Worm (Caenorhabditis elegans) whole organism, late embryonic: ENCODE data around the gene egl-44.

ENCODE experiments used
- C08G9.2 ChIP-seq: sonication (generic microtip); optimal IDR thresholded peaks from 2 replicates; lab custom pipeline; 2016; ENCODE audit warnings: mild to moderate bottlenecking, missing genetic modification characterization, moderate library complexity, missing compliant biosample characterization
- C38D4.7 ChIP-seq: fragments of 200-800 bp; sonication (Bioruptor generic); optimal IDR thresholded peaks from 2 replicates; lab custom pipeline; 2018; ENCODE audit warnings: mild to moderate bottlenecking, missing genetic modification characterization, moderate library complexity, missing compliant biosample characterization
- K02D7.2 ChIP-seq: sonication (generic microtip); optimal IDR thresholded peaks from 2 replicates; lab custom pipeline; 2017; ENCODE audit warnings: mild to moderate bottlenecking, missing genetic modification characterization, missing compliant biosample characterization
- K09A11.1 ChIP-seq: sonication (generic microtip); optimal IDR thresholded peaks from 2 replicates; lab custom pipeline; 2017; ENCODE audit warnings: antibody characterized with exemption, mild to moderate bottlenecking, missing genetic modification characterization, missing compliant biosample characterization; ENCODE audit not compliant: insufficient read depth
- T23F11.4 ChIP-seq: fragments of 200-800 bp; sonication (Bioruptor generic); optimal IDR thresholded peaks from 2 replicates; lab custom pipeline; 2018; ENCODE audit warnings: mild to moderate bottlenecking, missing genetic modification characterization, missing compliant biosample characterization
- ama-1 ChIP-seq: fragments of 150-350 bp; optimal IDR thresholded peaks from 2 replicates; lab custom pipeline; 2014
- ceh-14 ChIP-seq: sonication (generic microtip); optimal IDR thresholded peaks from 2 replicates; lab custom pipeline; 2016; ENCODE audit warnings: missing genotype, missing genetic modification characterization, missing compliant biosample characterization
- ceh-19 ChIP-seq: fragments of 200-800 bp; sonication (Bioruptor generic); optimal IDR thresholded peaks from 2 replicates; lab custom pipeline; 2018; ENCODE audit warnings: mild to moderate bottlenecking, missing genetic modification characterization, missing compliant biosample characterization
- ceh-2 ChIP-seq: sonication (generic microtip); optimal IDR thresholded peaks from 2 replicates; lab custom pipeline; 2016; ENCODE audit warnings: missing genotype, missing genetic modification characterization, missing compliant biosample characterization
- ceh-30 ChIP-seq: fragments of 150-350 bp; optimal IDR thresholded peaks from 2 replicates; lab custom pipeline; 2014; ENCODE audit warnings: missing biosample characterization, missing genetic modification characterization
- ceh-31 ChIP-seq: sonication (generic microtip); optimal IDR thresholded peaks from 2 replicates; lab custom pipeline; 2016; ENCODE audit warnings: missing genetic modification characterization, missing compliant biosample characterization
- che-1 ChIP-seq: sonication (generic microtip); optimal IDR thresholded peaks from 2 replicates; lab custom pipeline; 2016; ENCODE audit warnings: mild to moderate bottlenecking, missing genetic modification characterization, missing compliant biosample characterization
- dmd-4 ChIP-seq: sonication (generic microtip); optimal IDR thresholded peaks from 2 replicates; lab custom pipeline; 2016; ENCODE audit warnings: borderline replicate concordance, missing genetic modification characterization, missing compliant biosample characterization
- dve-1 ChIP-seq: sonication (generic microtip); optimal IDR thresholded peaks from 2 replicates; lab custom pipeline; 2017; ENCODE audit warnings: antibody characterized with exemption, mild to moderate bottlenecking, missing genetic modification characterization, missing compliant biosample characterization
- elt-4 ChIP-seq: sonication (generic microtip); optimal IDR thresholded peaks from 2 replicates; lab custom pipeline; 2016; ENCODE audit warnings: missing genetic modification characterization, missing compliant biosample characterization
- ets-4 ChIP-seq: sonication (generic microtip); optimal IDR thresholded peaks from 2 replicates; lab custom pipeline; 2016; ENCODE audit warnings: missing genetic modification characterization, missing compliant biosample characterization
- hlh-30 ChIP-seq: sonication (generic microtip); optimal IDR thresholded peaks from 2 replicates; lab custom pipeline; 2017; ENCODE audit warnings: antibody characterized with exemption, missing genetic modification characterization, missing compliant biosample characterization; ENCODE audit not compliant: insufficient read depth
- hlh-8 ChIP-seq: sonication (generic microtip); optimal IDR thresholded peaks from 2 replicates; lab custom pipeline; 2016; ENCODE audit warnings: missing genotype, missing genetic modification characterization, missing compliant biosample characterization
- lin-11 ChIP-seq: fragments of 200-800 bp; sonication (Bioruptor generic); optimal IDR thresholded peaks from 2 replicates; lab custom pipeline; 2018; ENCODE audit warnings: mild to moderate bottlenecking, missing genetic modification characterization, missing compliant biosample characterization
- madf-2 ChIP-seq: sonication (generic microtip); optimal IDR thresholded peaks from 2 replicates; lab custom pipeline; 2017; ENCODE audit warnings: missing genetic modification characterization, missing compliant biosample characterization
- mec-3 ChIP-seq: sonication (generic microtip); optimal IDR thresholded peaks from 2 replicates; lab custom pipeline; 2016; ENCODE audit warnings: borderline replicate concordance, missing genetic modification characterization, missing compliant biosample characterization
- nfya-1 ChIP-seq: sonication (generic microtip); optimal IDR thresholded peaks from 2 replicates; lab custom pipeline; 2017; ENCODE audit warnings: missing genetic modification characterization, mild to moderate bottlenecking, missing compliant biosample characterization, antibody characterized with exemption, moderate library complexity
- npax-4 ChIP-seq: sonication (generic microtip); optimal IDR thresholded peaks from 2 replicates; lab custom pipeline; 2016; ENCODE audit warnings: missing genetic modification characterization, missing compliant biosample characterization
- odd-2 ChIP-seq: sonication (generic microtip); optimal IDR thresholded peaks from 2 replicates; lab custom pipeline; 2017; ENCODE audit warnings: antibody characterized with exemption, mild to moderate bottlenecking, missing genetic modification characterization, missing compliant biosample characterization
- pat-9 ChIP-seq: fragments of 200-800 bp; sonication (Bioruptor generic); optimal IDR thresholded peaks from 2 replicates; lab custom pipeline; 2018; ENCODE audit warnings: mild to moderate bottlenecking, missing genetic modification characterization, moderate library complexity, missing compliant biosample characterization
- pha-4 ChIP-seq: fragments of 150-350 bp; optimal IDR thresholded peaks from 2 replicates; lab custom pipeline; 2018; ENCODE audit warnings: missing biosample characterization, missing genetic modification reagents, missing genetic modification characterization
- pqm-1 ChIP-seq: sonication (generic microtip); optimal IDR thresholded peaks from 2 replicates; lab custom pipeline; 2016; ENCODE audit warnings: missing genetic modification characterization, missing compliant biosample characterization
- sdc-2 ChIP-seq: sonication (generic microtip); optimal IDR thresholded peaks from 2 replicates; lab custom pipeline; 2016; ENCODE audit warnings: missing genotype, missing genetic modification characterization, missing compliant biosample characterization
- sox-4 ChIP-seq: sonication (generic microtip); optimal IDR thresholded peaks from 2 replicates; lab custom pipeline; 2017; ENCODE audit warnings: mild to moderate bottlenecking, missing genetic modification characterization, inconsistent platforms, missing compliant biosample characterization
- syd-9 ChIP-seq: sonication (generic microtip); optimal IDR thresholded peaks from 2 replicates; lab custom pipeline; 2016; ENCODE audit warnings: mild to moderate bottlenecking, missing genetic modification characterization, moderate library complexity, missing compliant biosample characterization
- tbx-2 ChIP-seq: sonication (generic microtip); optimal IDR thresholded peaks from 2 replicates; lab custom pipeline; 2016; ENCODE audit warnings: missing genetic modification characterization, missing compliant biosample characterization
- unc-42 ChIP-seq: sonication (generic microtip); optimal IDR thresholded peaks from 2 replicates; lab custom pipeline; 2016; ENCODE audit warnings: missing genotype, missing genetic modification characterization, missing compliant biosample characterization
- ztf-16 ChIP-seq: sonication (generic microtip); optimal IDR thresholded peaks from 2 replicates; lab custom pipeline; 2017; ENCODE audit warnings: missing genetic modification characterization, missing compliant biosample characterization

Gene egl-44

DNA sequence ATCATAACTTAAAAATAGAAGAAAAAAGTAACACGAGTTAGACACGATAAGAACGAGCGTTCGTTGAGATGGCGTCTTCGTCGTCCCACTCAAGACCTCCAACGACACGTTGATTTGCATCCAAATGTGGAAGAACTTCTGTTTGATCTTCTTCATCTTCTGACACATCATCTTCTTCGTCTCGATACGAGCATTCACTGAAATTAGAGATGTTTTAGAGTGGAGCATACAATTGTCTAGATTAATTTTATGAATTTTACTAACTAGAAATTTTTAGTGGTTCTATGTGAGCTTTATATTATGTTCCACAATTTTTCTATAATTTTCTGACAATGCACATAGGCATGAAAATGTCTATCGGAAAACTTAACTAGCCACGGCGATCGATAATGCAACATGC is 17.2 kb downstream of the egl-44 start:
- TF ChIP-seq elt-4 (tag; lab: Kevin White, UChicago), result no peak
- TF ChIP-seq ceh-14 (tag; lab: Kevin White, UChicago), result no peak
- no peak for TF ChIP-seq npax-4 (tag; lab: Kevin White, UChicago)

DNA sequence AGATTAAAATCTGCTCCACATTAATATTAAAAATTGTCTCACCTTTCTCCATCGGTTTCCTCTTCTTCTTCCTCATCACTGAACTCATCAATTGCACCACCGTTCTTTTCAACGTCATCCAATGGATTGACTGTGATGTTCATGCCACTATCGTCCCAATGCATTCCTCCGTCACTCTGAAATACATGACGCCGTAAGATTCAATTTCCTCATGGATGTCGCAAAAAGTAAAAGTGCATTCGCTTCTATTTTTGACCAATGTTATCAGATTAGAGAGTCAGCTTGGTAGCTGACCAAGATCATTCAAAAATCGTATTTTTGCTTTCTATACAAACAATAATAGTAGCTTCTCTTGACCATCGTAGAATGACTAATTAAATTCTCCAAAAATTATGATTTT is 17.8 kb downstream of the egl-44 start:
- no peak for TF ChIP-seq hlh-8 (tag; lab: Kevin White, UChicago)
- no peak for TF ChIP-seq C08G9.2 (tag; lab: Kevin White, UChicago)
- no peak for TF ChIP-seq ets-4 (tag; lab: Kevin White, UChicago)
- no peak for TF ChIP-seq hlh-30 (tag; lab: Kevin White, UChicago)
- no peak for TF ChIP-seq syd-9 (tag; lab: Kevin White, UChicago)
- no peak for TF ChIP-seq elt-4 (tag; lab: Kevin White, UChicago)

DNA sequence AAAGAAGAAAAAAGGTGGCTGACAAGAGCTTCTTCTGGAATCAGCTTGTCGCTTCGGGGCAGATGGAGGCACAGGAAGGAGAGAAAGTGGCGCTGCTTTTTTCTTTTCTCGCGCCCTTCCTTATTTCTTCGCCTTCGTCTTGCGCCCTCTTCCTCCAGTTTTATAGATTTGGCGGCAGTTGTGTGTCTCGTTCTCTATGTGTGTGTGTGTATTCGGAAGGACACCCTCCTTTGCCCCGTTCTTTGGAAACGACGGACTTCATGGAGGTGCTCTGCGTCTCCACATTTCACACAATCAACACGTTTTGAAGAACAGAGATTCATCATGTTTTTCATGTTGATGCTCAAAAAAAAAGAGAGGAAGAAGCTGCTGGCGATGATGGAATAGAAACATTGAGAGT is 20.1 kb downstream of the egl-44 start:
- TF ChIP-seq ceh-31 (no peak), pha-4 (no peak), nfya-1 (tag; lab: Kevin White, UChicago) (no peak), C08G9.2 (tag; lab: Kevin White, UChicago) (no peak), K09A11.1 (tag; lab: Kevin White, UChicago) (no peak), ceh-19 (GFP tag; lab: Kevin White, UChicago) (peak; percentile 50)

DNA sequence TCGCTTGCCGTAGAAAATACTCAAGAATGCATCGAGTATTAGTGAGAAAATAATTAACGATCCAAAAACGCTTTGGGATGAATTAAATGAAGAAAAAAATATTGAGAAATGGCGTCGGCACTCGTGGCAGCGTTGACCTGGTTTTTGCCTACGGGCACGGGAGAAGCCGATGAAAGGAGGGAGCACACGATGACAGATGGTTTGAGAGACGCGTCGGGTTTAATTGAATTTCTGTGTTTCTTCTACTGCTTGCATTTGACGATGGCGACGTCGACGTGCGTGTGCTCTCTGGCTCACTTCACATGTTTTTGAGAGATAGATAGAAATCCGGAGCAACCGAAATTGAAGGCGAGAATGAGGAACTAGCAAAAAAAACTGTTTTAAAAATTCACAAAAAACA is 22.1 kb downstream of the egl-44 start:
- peak; percentile 7 for TF ChIP-seq ceh-31
- TF ChIP-seq unc-42, result peak; percentile 90
- TF ChIP-seq sox-4, result no peak

DNA sequence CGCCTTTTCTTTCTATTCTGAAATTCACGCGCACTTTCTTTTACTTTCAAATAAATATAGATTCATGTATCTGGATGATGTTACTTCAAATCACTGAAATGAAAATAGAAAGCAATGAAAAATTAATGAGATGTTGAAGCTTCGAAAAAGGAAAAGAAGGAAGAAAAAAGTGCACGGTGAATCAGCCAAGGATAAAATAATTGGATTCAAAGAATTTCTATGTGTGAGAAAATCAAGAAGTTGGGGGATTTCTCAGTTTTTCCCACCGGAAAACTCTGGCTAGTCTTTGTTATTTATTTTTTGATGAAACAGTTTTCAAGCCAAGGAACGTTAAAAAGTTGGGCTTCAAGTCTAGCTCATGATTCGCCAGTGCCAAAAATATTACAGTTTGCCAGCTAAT is 23.1 kb downstream of the egl-44 start:
- TF ChIP-seq ama-1 (lab: Kevin White, UChicago) (no peak), ztf-16 (tag; lab: Kevin White, UChicago) (no peak), nfya-1 (tag; lab: Kevin White, UChicago) (no peak), ceh-30 (no peak), pha-4 (no peak), madf-2 (tag; lab: Kevin White, UChicago) (no peak), mec-3 (tag; lab: Kevin White, UChicago) (no peak), hlh-30 (tag; lab: Kevin White, UChicago) (no peak), dve-1 (no peak), lin-11 (tag; lab: Kevin White, UChicago) (no peak), ets-4 (tag; lab: Kevin White, UChicago) (no peak), tbx-2 (tag; lab: Kevin White, UChicago) (no peak), K02D7.2 (tag; lab: Kevin White, UChicago) (no peak)

DNA sequence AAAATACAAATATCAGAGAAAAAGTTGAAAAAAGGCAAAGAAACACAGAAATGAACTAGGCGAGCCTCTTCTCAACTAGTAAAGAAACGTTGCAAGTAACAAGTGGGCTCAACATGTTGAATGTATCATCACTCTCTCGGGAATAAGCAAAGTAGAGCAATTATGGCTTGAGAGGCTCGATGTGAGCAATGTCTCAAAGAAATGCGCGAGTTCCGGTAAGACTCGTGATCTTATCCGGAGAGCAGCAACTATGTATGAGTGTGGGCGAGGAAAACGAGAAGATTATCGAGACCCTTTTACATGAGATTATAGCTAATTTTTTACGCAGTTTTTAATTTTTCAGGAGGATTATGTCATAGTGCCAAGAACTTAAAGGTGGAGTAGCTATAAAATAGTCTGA is 23.6 kb downstream of the egl-44 start:
- TF ChIP-seq T23F11.4 (GFP tag; lab: Kevin White, UChicago) (no peak), odd-2 (tag; lab: Kevin White, UChicago) (no peak), C38D4.7 (no peak), che-1 (tag; lab: Kevin White, UChicago) (no peak), ztf-16 (tag; lab: Kevin White, UChicago) (no peak), pqm-1 (tag; lab: Kevin White, UChicago) (no peak), madf-2 (tag; lab: Kevin White, UChicago) (no peak), sdc-2 (tag; lab: Kevin White, UChicago) (no peak), sox-4 (no peak), pat-9 (tag; lab: Kevin White, UChicago) (no peak), ceh-2 (tag; lab: Kevin White, UChicago) (no peak), ceh-14 (tag; lab: Kevin White, UChicago) (no peak), ceh-31 (no peak), dmd-4 (tag; lab: Kevin White, UChicago) (no peak), ama-1 (lab: Kevin White, UChicago) (no peak)
- TF ChIP-seq, all 69 proteins: peak for 0
